Fruit fly (Drosophila melanogaster): ENCODE results near the gene Ugt36A1.

The Ugt36A1 gene

dm6 chr2L:3648173-3648972, 29.5 kb downstream of the Ugt36A1 start (continued):
- TF ChIP-seq CG18011 (GFP tag; optimal IDR thresholded peaks at IDR 0.05) = no peak
- no peak for TF ChIP-seq fd3F (GFP tag; optimal IDR thresholded peaks at IDR 0.05)
- TF ChIP-seq CG7987 (GFP tag; optimal IDR thresholded peaks at IDR 0.05) = no peak
- no peak for TF ChIP-seq usp (GFP tag; optimal IDR thresholded peaks at IDR 0.05)
- TF ChIP-seq pb (GFP tag; optimal IDR thresholded peaks at IDR 0.05) = no peak
- TF ChIP-seq klu (GFP tag; IDR thresholded peaks at IDR 0.05) = no peak
- no peak for TF ChIP-seq CoRest (tag; optimal IDR thresholded peaks at IDR 0.05)
- TF ChIP-seq dmrt11E (tag; optimal IDR thresholded peaks at IDR 0.05) = no peak
- no peak for TF ChIP-seq fru (optimal IDR thresholded peaks at IDR 0.05)
- TF ChIP-seq CG12071 (GFP tag; optimal IDR thresholded peaks at IDR 0.05) = no peak
- TF ChIP-seq Hmx (GFP tag; optimal IDR thresholded peaks at IDR 0.05) = no peak
- TF ChIP-seq eyg (GFP tag; optimal IDR thresholded peaks at IDR 0.05) = no peak
- TF ChIP-seq Max (GFP tag; optimal IDR thresholded peaks at IDR 0.05) = no peak
- TF ChIP-seq ara (GFP tag; IDR thresholded peaks at IDR 0.05) = no peak
- TF ChIP-seq cato (GFP tag; optimal IDR thresholded peaks at IDR 0.05; ENCODE audit: borderline replicate concordance) = no peak
- TF ChIP-seq Dek (tag; optimal IDR thresholded peaks at IDR 0.05) = no peak
- no peak; the same call in 2 of the 3 replicates for TF ChIP-seq HLH4C (GFP tag; IDR thresholded peaks at IDR 0.05; ENCODE audit: partially characterized antibody)
- TF ChIP-seq Xrp1 (GFP tag; IDR thresholded peaks at IDR 0.05) = no peak
- TF ChIP-seq CG6765 (GFP tag; optimal IDR thresholded peaks at IDR 0.05) = no peak
- TF ChIP-seq Mrtf (GFP tag; IDR thresholded peaks at IDR 0.05) = no peak
- no peak for TF ChIP-seq CG8944 (GFP tag; optimal IDR thresholded peaks at IDR 0.05)
- TF ChIP-seq CG11504 (tag; optimal IDR thresholded peaks at IDR 0.05) = no peak
- TF ChIP-seq dmrt99B (tag; optimal IDR thresholded peaks at IDR 0.05) = no peak
- no peak for TF ChIP-seq schlank (tag; optimal IDR thresholded peaks at IDR 0.05)
- TF ChIP-seq gcm2 (GFP tag; optimal IDR thresholded peaks at IDR 0.05) = no peak
- TF ChIP-seq sens (GFP tag) = peak; percentile 57
- peak; percentile 51 for TF ChIP-seq CG12391 (tag; optimal IDR thresholded peaks at IDR 0.05)
- TF ChIP-seq Dfd (GFP tag; optimal IDR thresholded peaks at IDR 0.05) = no peak
- no peak for TF ChIP-seq CG31441 (GFP tag; IDR thresholded peaks at IDR 0.05)
- no peak for TF ChIP-seq CG30431 (GFP tag; optimal IDR thresholded peaks at IDR 0.05)
- TF ChIP-seq E2f2 (GFP tag; IDR thresholded peaks at IDR 0.05) = 0 out of 2 replicates have a peak, but pooled peaks have one; percentile 29
- no peak for TF ChIP-seq jumu (GFP tag; optimal IDR thresholded peaks at IDR 0.05)
- TF ChIP-seq CG12659 (GFP tag; optimal IDR thresholded peaks at IDR 0.05) = no peak
- peak; percentile 78 for TF ChIP-seq Scr (GFP tag; IDR thresholded peaks at IDR 0.05; ENCODE audit: partially characterized antibody)
- no peak for TF ChIP-seq YL-1 (GFP tag; optimal IDR thresholded peaks at IDR 0.05)
- no peak for TF ChIP-seq Dip3 (GFP tag; optimal IDR thresholded peaks at IDR 0.05)
- TF ChIP-seq CG33557 (GFP tag; optimal IDR thresholded peaks at IDR 0.05) = no peak
- TF ChIP-seq tx (GFP tag; optimal IDR thresholded peaks at IDR 0.05) = no peak
- no peak for TF ChIP-seq CG4328 (GFP tag; optimal IDR thresholded peaks at IDR 0.05)
- TF ChIP-seq CG9876 (GFP tag; optimal IDR thresholded peaks at IDR 0.05) = no peak
- no peak for TF ChIP-seq CG13424 (tag; optimal IDR thresholded peaks at IDR 0.05)
- no peak for TF ChIP-seq jing (GFP tag; optimal IDR thresholded peaks at IDR 0.05)
- no peak for TF ChIP-seq sc (optimal IDR thresholded peaks at IDR 0.05)
- no peak for TF ChIP-seq sc (GFP tag; optimal IDR thresholded peaks at IDR 0.05)
- no peak for TF ChIP-seq Six4 (GFP tag; optimal IDR thresholded peaks at IDR 0.05)
- TF ChIP-seq CG4820 (GFP tag; optimal IDR thresholded peaks at IDR 0.05) = no peak
- no peak for TF ChIP-seq CG9932 (GFP tag; IDR thresholded peaks at IDR 0.05)
- TF ChIP-seq Sin3A (optimal IDR thresholded peaks at IDR 0.05) = no peak
- no peak for TF ChIP-seq oc (tag; optimal IDR thresholded peaks at IDR 0.05)
- TF ChIP-seq CG4424 (GFP tag; optimal IDR thresholded peaks at IDR 0.05) = no peak
- TF ChIP-seq Dll (GFP tag; IDR thresholded peaks at IDR 0.05; ENCODE audit: partially characterized antibody) = peak; percentile 87
